Worm (Caenorhabditis elegans) whole organism, midembryonic: ENCODE measurements around the gene srbc-51.

ENCODE experiments used
- T22C8.4 ChIP-seq: fragments of 200-800 bp; sonication (Bioruptor generic); IDR thresholded peaks from 2 replicates; pipeline ENCODE4 v1.3.6; 2022; ENCODE audit warnings: missing genetic modification characterization, missing compliant biosample characterization
- cog-1 ChIP-seq: sonication (generic microtip); optimal IDR thresholded peaks from 2 replicates; lab custom pipeline; 2016; ENCODE audit warnings: missing genetic modification characterization, missing compliant biosample characterization
- flt-1 ChIP-seq: fragments of 200-800 bp; sonication (Bioruptor generic); IDR thresholded peaks from 2 replicates; pipeline ENCODE4 v1.3.6; 2022; ENCODE audit warnings: missing genetic modification characterization, missing compliant biosample characterization
- klf-2 ChIP-seq: fragments of 200-800 bp; sonication (Bioruptor generic); conservative IDR thresholded peaks from 2 replicates; pipeline ENCODE4 v1.3.6; 2022; ENCODE audit warnings: missing genetic modification reagents, missing genetic modification characterization, missing compliant biosample characterization
- med-1 ChIP-seq: sonication (generic microtip); optimal IDR thresholded peaks from 2 replicates; lab custom pipeline; 2017; ENCODE audit warnings: missing genetic modification characterization, mild to moderate bottlenecking, missing compliant biosample characterization, antibody characterized with exemption, missing genetic modification reagents; ENCODE audit not compliant: insufficient read depth
- ref-1 ChIP-seq: fragments of 200-800 bp; sonication (Bioruptor generic); conservative IDR thresholded peaks from 2 replicates; pipeline ENCODE4 v1.3.6; 2022; ENCODE audit warnings: missing genetic modification reagents, missing genetic modification characterization, missing compliant biosample characterization
- tab-1 ChIP-seq: fragments of 200-800 bp; sonication (Bioruptor generic); IDR thresholded peaks from 2 replicates; pipeline ENCODE4 v1.3.6; 2022; ENCODE audit warnings: missing genetic modification characterization, missing compliant biosample characterization
- ztf-23 ChIP-seq: fragments of 200-800 bp; sonication (Bioruptor generic); IDR thresholded peaks from 2 replicates; pipeline ENCODE4 v1.3.6; 2022; ENCODE audit warnings: missing genetic modification reagents, missing genetic modification characterization, missing compliant biosample characterization
- ztf-29 ChIP-seq: fragments of 200-800 bp; sonication (Bioruptor generic); IDR thresholded peaks from 2 replicates; pipeline ENCODE4 v1.3.6; 2022; ENCODE audit warnings: missing genetic modification reagents, missing genetic modification characterization, missing compliant biosample characterization

DNA sequence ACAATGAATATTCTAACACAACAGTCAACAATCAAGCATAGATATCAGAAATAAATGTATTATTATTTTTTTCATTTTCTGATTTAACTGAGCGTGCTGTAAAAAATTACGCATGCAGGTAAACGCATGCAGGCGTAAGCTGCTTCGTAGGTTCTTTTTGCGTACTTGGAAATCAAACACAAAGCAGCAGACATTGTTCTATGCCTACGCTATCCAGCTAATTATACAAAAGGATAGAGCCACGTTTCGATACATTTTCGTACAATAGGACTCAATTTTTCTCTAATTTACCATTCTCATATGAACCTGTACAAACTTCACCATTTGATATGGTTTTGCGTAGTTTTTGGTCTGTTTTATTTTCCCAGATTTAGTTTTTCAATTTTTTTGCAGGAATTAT is 43.7 kb upstream of the srbc-51 start, which contains the start of gene T26E4.3:
- no peak for TF ChIP-seq flt-1 (GFP tag; lab: Robert Waterston, UW)
- no peak for TF ChIP-seq ref-1
- TF ChIP-seq ztf-29, result no peak
- no peak for TF ChIP-seq klf-2
- no peak for TF ChIP-seq med-1 (GFP tag; lab: Kevin White, UChicago)
- TF ChIP-seq tab-1 (GFP tag; lab: Robert Waterston, UW), result no peak
- no peak for TF ChIP-seq cog-1 (tag; lab: Kevin White, UChicago)
- TF ChIP-seq T22C8.4, result no peak
- TF ChIP-seq ztf-23 (GFP tag; lab: Robert Waterston, UW), result no peak
